Worm (Caenorhabditis elegans) whole organism, L4 larva: Measurements from ENCODE around the gene clec-250.

Experiments used
- F37D6.2 ChIP-seq: sonication (generic microtip); optimal IDR thresholded peaks from 2 replicates; lab custom pipeline; 2016; ENCODE audit warnings: mild to moderate bottlenecking, missing genetic modification characterization, missing compliant biosample characterization
- dve-1 ChIP-seq: sonication (generic microtip); optimal IDR thresholded peaks from 2 replicates; lab custom pipeline; 2017; ENCODE audit warnings: antibody characterized with exemption, mild to moderate bottlenecking, missing genetic modification characterization, missing compliant biosample characterization; ENCODE audit not compliant: insufficient read depth
- jun-1 ChIP-seq: fragments of 150-350 bp; optimal IDR thresholded peaks from 2 replicates; lab custom pipeline; 2014; ENCODE audit warnings: missing biosample characterization, missing genetic modification reagents, missing genetic modification characterization
- lin-38 ChIP-seq: fragments of 200-800 bp; sonication (Bioruptor generic); IDR thresholded peaks from 2 replicates; pipeline ENCODE4 v1.3.6; 2022; ENCODE audit warnings: missing genetic modification reagents, missing genetic modification characterization, missing compliant biosample characterization
- lin-39 ChIP-seq: fragments of 150-350 bp; optimal IDR thresholded peaks from 2 replicates; lab custom pipeline; 2014; ENCODE audit warnings: missing biosample characterization, missing genetic modification reagents, missing genetic modification characterization
- mdl-1 ChIP-seq, 2 experiments: fragments of 150-350 bp in 1 of 2; sonication (generic microtip) in 1 of 2; optimal IDR thresholded peaks; 2 replicates each; lab custom pipeline; 2014 to 2017; ENCODE audit warnings: missing biosample characterization in 2 of 2, missing genetic modification characterization in 2 of 2
- nhr-111 ChIP-seq: fragments of 200-800 bp; sonication (Bioruptor generic); optimal IDR thresholded peaks from 2 replicates; lab custom pipeline; 2018; ENCODE audit warnings: mild to moderate bottlenecking, missing genetic modification characterization, missing compliant biosample characterization
- sdz-12 ChIP-seq: fragments of 200-800 bp; sonication (Bioruptor generic); optimal IDR thresholded peaks from 2 replicates; lab custom pipeline; 2018; ENCODE audit warnings: mild to moderate bottlenecking, missing genetic modification characterization, missing compliant biosample characterization
- unc-130 ChIP-seq: sonication (generic microtip); optimal IDR thresholded peaks from 2 replicates; lab custom pipeline; 2016; ENCODE audit warnings: missing genetic modification reagents, missing genetic modification characterization, missing compliant biosample characterization
- unc-62 ChIP-seq, 3 experiments: fragments of 150-350 bp in 1 of 3; sonication (generic microtip); optimal IDR thresholded peaks in 2 of 3; peaks in 1 of 3; 1 replicate in 1 of 3; 2 replicates in 2 of 3; lab custom pipeline; 2014 to 2017; ENCODE audit warnings: missing biosample characterization in 3 of 3, missing genetic modification characterization in 3 of 3, missing genetic modification reagents in 3 of 3, missing genotype in 1 of 3

ce11 chrV:18705319-18706062 lies 36.5 kb downstream of the clec-250 start:
- no peak for TF ChIP-seq unc-130 (GFP tag; lab: Kevin White, UChicago)
- TF ChIP-seq jun-1 (tag; lab: Kevin White, UChicago) = no peak
- no peak for TF ChIP-seq sdz-12 (GFP tag; lab: Kevin White, UChicago)
- no peak for TF ChIP-seq lin-38 (GFP tag; lab: Robert Waterston, UW)
- TF ChIP-seq F37D6.2 (tag; lab: Kevin White, UChicago) = no peak
- peak in 1 of 2 experiments; percentile 83 for TF ChIP-seq unc-62 (GFP tag; optimal IDR thresholded peaks at IDR 0.05 in 1 of 2; lab: Kevin White, UChicago)
- TF ChIP-seq unc-62 (tag; optimal IDR thresholded peaks at IDR 0.05; lab: Kevin White, UChicago) = no peak
- TF ChIP-seq dve-1 = no peak
- no peak for TF ChIP-seq mdl-1 (tag; optimal IDR thresholded peaks at IDR 0.05; lab: Kevin White, UChicago)
- no peak for TF ChIP-seq lin-39 (tag; lab: Kevin White, UChicago)
- TF ChIP-seq nhr-111 (GFP tag; lab: Kevin White, UChicago) = no peak
